Fruit fly (Drosophila melanogaster): ENCODE measurements around the gene alpha-Est10.

Gene alpha-Est10

dm6 chr3R:7475708-7476107, 17.9 kb downstream of the alpha-Est10 start (continued):
- TF ChIP-seq CG13424 (tag; optimal IDR thresholded peaks at IDR 0.05) = no peak
- TF ChIP-seq abd-A (tag; optimal IDR thresholded peaks at IDR 0.05) = no peak
- TF ChIP-seq Bdp1 (GFP tag; optimal IDR thresholded peaks at IDR 0.05) = peak; percentile 96
- TF ChIP-seq Atf-2 (GFP tag; optimal IDR thresholded peaks at IDR 0.05) = no peak
- TF ChIP-seq CG34224 (GFP tag; IDR thresholded peaks at IDR 0.05; ENCODE audit: partially characterized antibody) = peak; percentile 19; the same call in 1 of the 3 replicates
- no peak for TF ChIP-seq hkb (optimal IDR thresholded peaks at IDR 0.05)
- TF ChIP-seq hkb (GFP tag; IDR thresholded peaks at IDR 0.05) = no peak
- TF ChIP-seq CG12391 (tag; optimal IDR thresholded peaks at IDR 0.05) = no peak
- no peak for TF ChIP-seq Xrp1 (GFP tag; IDR thresholded peaks at IDR 0.05)
- no peak for TF ChIP-seq CG18476 (GFP tag; optimal IDR thresholded peaks at IDR 0.05)
- TF ChIP-seq CG11504 (tag; optimal IDR thresholded peaks at IDR 0.05) = no peak
- TF ChIP-seq slbo (GFP tag; IDR thresholded peaks at IDR 0.05) = no peak
- TF ChIP-seq chn (GFP tag; optimal IDR thresholded peaks at IDR 0.05) = no peak
- TF ChIP-seq Vsx1 (GFP tag; optimal IDR thresholded peaks at IDR 0.05) = no peak
- no peak for TF ChIP-seq Aef1 (GFP tag; IDR thresholded peaks at IDR 0.05)
- TF ChIP-seq danr (GFP tag; IDR thresholded peaks at IDR 0.05) = no peak
- no peak for TF ChIP-seq gem (tag; optimal IDR thresholded peaks at IDR 0.05)
- no peak for TF ChIP-seq CG8281 (tag; optimal IDR thresholded peaks at IDR 0.05)
- no peak for TF ChIP-seq CG4404 (GFP tag; IDR thresholded peaks at IDR 0.05)
- no peak for TF ChIP-seq salm (tag; optimal IDR thresholded peaks at IDR 0.05)
- peak; percentile 73; the same call in 2 of the 3 replicates for TF ChIP-seq Opbp (GFP tag; IDR thresholded peaks at IDR 0.05; ENCODE audit: partially characterized antibody)
- TF ChIP-seq dpn (GFP tag; optimal IDR thresholded peaks at IDR 0.05) = no peak
- no peak for TF ChIP-seq CG11247 (GFP tag; IDR thresholded peaks at IDR 0.05)
- no peak for TF ChIP-seq CG1602 (GFP tag; optimal IDR thresholded peaks at IDR 0.05)
- TF ChIP-seq ato (GFP tag; IDR thresholded peaks at IDR 0.05; ENCODE audit: partially characterized antibody) = peak; percentile 66
- TF ChIP-seq Elba2 (GFP tag; optimal IDR thresholded peaks at IDR 0.05) = peak; percentile 72
- TF ChIP-seq CG14860 (GFP tag; IDR thresholded peaks at IDR 0.05; ENCODE audit: partially characterized antibody) = peak; percentile 45; the same call in 1 of the 3 replicates
- TF ChIP-seq pnt (GFP tag; optimal IDR thresholded peaks at IDR 0.05) = no peak
- no peak for TF ChIP-seq CG12769 (tag; optimal IDR thresholded peaks at IDR 0.05)
- TF ChIP-seq Sry-δ (GFP tag; optimal IDR thresholded peaks at IDR 0.05) = no peak
- TF ChIP-seq Poxn (GFP tag; IDR thresholded peaks at IDR 0.05) = no peak

- TF ChIP-seq CG12659 (GFP tag; optimal IDR thresholded peaks at IDR 0.05) = peak; percentile 48
- no peak; the same call in 1 of the 2 replicates for TF ChIP-seq sisA (GFP tag; IDR thresholded peaks at IDR 0.05)
- no peak for TF ChIP-seq Lim3 (GFP tag; IDR thresholded peaks at IDR 0.05)
- TF ChIP-seq Hmx (GFP tag; optimal IDR thresholded peaks at IDR 0.05) = no peak
- peak; percentile 40; the same call in 1 of the 4 replicates for TF ChIP-seq Gug (GFP tag; IDR thresholded peaks at IDR 0.05)
- TF ChIP-seq CG7357 (GFP tag; IDR thresholded peaks at IDR 0.05) = peak; percentile 39; the same call in 1 of the 3 replicates
- no peak for TF ChIP-seq Jarid2 (GFP tag; optimal IDR thresholded peaks at IDR 0.05)
- no peak for TF ChIP-seq trh (GFP tag; optimal IDR thresholded peaks at IDR 0.05)
- peak; percentile 29; the same call in 1 of the 2 replicates for TF ChIP-seq Nf-YA (GFP tag; IDR thresholded peaks at IDR 0.05)
- no peak for TF ChIP-seq lmd (GFP tag; IDR thresholded peaks at IDR 0.05)
- peak; percentile 27 for TF ChIP-seq CG16863 (GFP tag; optimal IDR thresholded peaks at IDR 0.05)
- TF ChIP-seq ttk (GFP tag; IDR thresholded peaks at IDR 0.05) = peak; percentile 51
- TF ChIP-seq CG31388 (GFP tag; optimal IDR thresholded peaks at IDR 0.05) = no peak
- peak; percentile 87 for TF ChIP-seq grn (GFP tag; optimal IDR thresholded peaks at IDR 0.05)
- no peak for TF ChIP-seq CG12104 (GFP tag; optimal IDR thresholded peaks at IDR 0.05)
- TF ChIP-seq Atf6 (GFP tag; IDR thresholded peaks at IDR 0.05) = peak; percentile 83
- TF ChIP-seq grau (tag; optimal IDR thresholded peaks at IDR 0.05) = peak; percentile 58
- peak; percentile 68; the same call in 1 of the 3 replicates for TF ChIP-seq zfh1 (GFP tag; IDR thresholded peaks at IDR 0.05)
- peak; percentile 4 for TF ChIP-seq D19B (GFP tag; optimal IDR thresholded peaks at IDR 0.05)
- TF ChIP-seq bbx (GFP tag; IDR thresholded peaks at IDR 0.05; ENCODE audit: partially characterized antibody) = peak; percentile 99
- peak; percentile 27 for TF ChIP-seq CG1233 (GFP tag; optimal IDR thresholded peaks at IDR 0.05)
- TF ChIP-seq CG8281 (tag; optimal IDR thresholded peaks at IDR 0.05) = no peak
- peak; percentile 88 for TF ChIP-seq sens (GFP tag)
Measured at dm6 chr3R:7474616-7475120, 19.0 kb downstream of the alpha-Est10 start.
